Fruit fly (Drosophila melanogaster) whole organism: ENCODE results near the gene Sar1.

Experiments used
- CG8478 ChIP-seq: fragments of >200 bp; optimal IDR thresholded peaks from 2 replicates; lab custom pipeline; 2018; ENCODE audit warnings: inconsistent platforms
- Dll ChIP-seq: fragments of >200 bp; optimal IDR thresholded peaks from 2 replicates; lab custom pipeline; 2017
- pan ChIP-seq: fragments of >200 bp; optimal IDR thresholded peaks from 2 replicates; lab custom pipeline; 2017
- psq ChIP-seq: fragments of >200 bp; optimal IDR thresholded peaks from 2 replicates; lab custom pipeline; 2017
- usp ChIP-seq: fragments of >200 bp; optimal IDR thresholded peaks from 2 replicates; lab custom pipeline; 2017; ENCODE audit warnings: missing biosample characterization, missing genetic modification characterization, mixed read lengths

DNA sequence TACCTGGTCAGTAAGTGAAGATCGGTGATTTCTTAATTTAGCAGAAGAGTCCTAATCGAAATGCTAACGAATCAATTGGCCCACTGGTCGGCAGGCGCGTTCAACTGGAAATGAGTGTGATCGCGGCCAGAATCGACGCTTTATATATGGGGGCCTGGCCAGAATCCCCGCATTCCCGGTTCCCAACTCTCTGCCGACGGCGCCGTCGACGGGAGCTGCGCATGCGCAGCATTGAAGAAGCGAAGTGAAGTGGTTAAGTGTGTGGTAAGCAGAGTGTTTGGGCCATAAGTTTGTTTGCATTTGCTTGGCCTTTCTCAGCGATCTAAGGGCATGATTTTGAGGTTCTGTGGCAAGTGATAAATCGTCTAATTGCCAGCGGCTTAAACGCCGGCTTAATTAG lies 37.5 kb downstream of the Sar1 start, which contains the start of gene CG13857:
- TF ChIP-seq CG8478 (lab: Kevin White, UChicago) (no peak), pan (lab: Kevin White, UChicago) (no peak), psq (lab: Kevin White, UChicago) (no peak), usp (GFP tag; lab: Kevin White, UChicago) (no peak), Dll (no peak)
